Worm (Caenorhabditis elegans) whole organism, L2 larva: Measurements from ENCODE around the gene elc-2.

ENCODE experiments used
- aly-2 ChIP-seq: fragments of 150-350 bp; optimal IDR thresholded peaks from 2 replicates; lab custom pipeline; 2014; ENCODE audit warnings: missing biosample characterization, missing genetic modification characterization
- fos-1 ChIP-seq: fragments of 150-350 bp; optimal IDR thresholded peaks from 2 replicates; lab custom pipeline; 2014; ENCODE audit warnings: missing biosample characterization, missing genetic modification characterization
- nhr-129 ChIP-seq: fragments of 150-350 bp; optimal IDR thresholded peaks from 2 replicates; lab custom pipeline; 2014; ENCODE audit warnings: missing biosample characterization, missing genetic modification characterization

DNA sequence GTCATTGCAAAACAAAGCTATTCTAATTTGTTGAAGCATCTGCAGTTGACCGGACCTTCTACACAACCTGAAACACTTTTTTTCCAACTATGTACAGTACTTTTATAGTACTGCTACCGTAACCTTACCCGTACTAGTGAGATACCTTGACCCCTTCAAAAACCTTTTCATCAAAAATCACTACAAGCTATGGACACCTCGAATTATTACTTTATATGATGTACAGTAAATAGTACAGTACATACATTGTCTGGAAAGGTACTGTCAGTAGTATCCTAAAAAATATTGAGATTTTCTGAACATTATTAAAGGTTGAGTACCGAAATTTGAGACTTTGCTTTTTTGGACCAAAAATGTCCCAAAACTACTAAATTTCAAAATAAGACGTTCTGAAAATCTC, 7.8 kb upstream of the elc-2 start:
- TF ChIP-seq fos-1 (tag; lab: Kevin White, UChicago) (no peak), aly-2 (tag; lab: Kevin White, UChicago) (no peak), nhr-129 (tag; lab: Kevin White, UChicago) (no peak)
